Fruit fly (Drosophila melanogaster) whole organism, pupa: ENCODE data around the gene ebi.

Source experiments
- CG10348 ChIP-seq: fragments of 200-800 bp; sonication (Bioruptor generic); IDR thresholded peaks from 2 replicates; pipeline ENCODE4 v1.3.6; 2022; ENCODE audit warnings: missing biosample characterization, missing genetic modification characterization
- CG12605 ChIP-seq: fragments of 200-800 bp; sonication (Bioruptor generic); IDR thresholded peaks from 2 replicates; pipeline ENCODE4 v1.3.6; 2022; ENCODE audit warnings: missing biosample characterization, missing genetic modification characterization
- CG13204 ChIP-seq: fragments of 200-800 bp; sonication (Bioruptor generic); optimal IDR thresholded peaks from 2 replicates; lab custom pipeline; 2018; ENCODE audit warnings: missing biosample characterization, mild to moderate bottlenecking, missing genetic modification characterization, moderate library complexity
- CG14655 ChIP-seq: fragments of 200-800 bp; sonication (Bioruptor generic); optimal IDR thresholded peaks from 3 replicates; lab custom pipeline; 2017; ENCODE audit warnings: mild to moderate bottlenecking, missing biosample characterization, missing genetic modification reagents, missing genetic modification characterization
- CG15710 ChIP-seq: fragments of 200-800 bp; sonication (Bioruptor generic); optimal IDR thresholded peaks from 2 replicates; lab custom pipeline; 2018; ENCODE audit warnings: missing biosample characterization, mild to moderate bottlenecking, missing genetic modification characterization, moderate library complexity
- CG17806 ChIP-seq: fragments of 200-800 bp; sonication (Bioruptor generic); optimal IDR thresholded peaks from 2 replicates; lab custom pipeline; 2018; ENCODE audit warnings: missing biosample characterization, mild to moderate bottlenecking, missing genetic modification characterization, moderate library complexity
- CG32121 ChIP-seq: fragments of 200-800 bp; sonication (Bioruptor generic); IDR thresholded peaks from 2 replicates; pipeline ENCODE4 v1.3.6; 2022; ENCODE audit warnings: missing biosample characterization, missing genetic modification characterization
- CG34367 ChIP-seq: fragments of 200-800 bp; sonication (Bioruptor generic); optimal IDR thresholded peaks from 2 replicates; lab custom pipeline; 2018; ENCODE audit warnings: missing biosample characterization, mild to moderate bottlenecking, missing genetic modification characterization
- CG4496 ChIP-seq: fragments of 200-800 bp; sonication (Bioruptor generic); IDR thresholded peaks from 3 replicates; pipeline ENCODE4 v1.3.6; 2022; ENCODE audit warnings: missing biosample characterization, missing genetic modification characterization
- CG8159 ChIP-seq: fragments of 200-800 bp; sonication (Bioruptor generic); optimal IDR thresholded peaks from 3 replicates; lab custom pipeline; 2018; ENCODE audit warnings: missing biosample characterization, mild to moderate bottlenecking, missing genetic modification characterization, moderate library complexity
- CG8301 ChIP-seq: fragments of 200-800 bp; sonication (Bioruptor generic); optimal IDR thresholded peaks from 2 replicates; lab custom pipeline; 2018; ENCODE audit warnings: missing biosample characterization, mild to moderate bottlenecking, missing genetic modification characterization
- CG9948 ChIP-seq: fragments of 200-800 bp; sonication (Bioruptor generic); optimal IDR thresholded peaks from 2 replicates; lab custom pipeline; 2018; ENCODE audit warnings: missing biosample characterization, mild to moderate bottlenecking, missing genetic modification characterization, moderate library complexity
- D1 ChIP-seq: fragments of 200-800 bp; sonication (Bioruptor generic); optimal IDR thresholded peaks from 2 replicates; lab custom pipeline; 2018; ENCODE audit warnings: missing biosample characterization, mild to moderate bottlenecking, missing genetic modification characterization, moderate library complexity
- EcR ChIP-seq: fragments of 200-800 bp; sonication (Bioruptor generic); optimal IDR thresholded peaks from 3 replicates; lab custom pipeline; 2019; ENCODE audit warnings: missing biosample characterization, missing genetic modification characterization, mild to moderate bottlenecking, moderate library complexity, missing genetic modification reagents
- Ets98B ChIP-seq: fragments of 200-800 bp; sonication (Bioruptor generic); IDR thresholded peaks from 2 replicates; pipeline ENCODE4 v1.3.6; 2022; ENCODE audit warnings: missing biosample characterization, missing genetic modification characterization
- Pif1A ChIP-seq: fragments of 200-800 bp; sonication (Bioruptor generic); optimal IDR thresholded peaks from 3 replicates; lab custom pipeline; 2016; ENCODE audit warnings: missing biosample characterization, missing genetic modification characterization
- Pif1B ChIP-seq: fragments of 200-800 bp; sonication (Bioruptor generic); optimal IDR thresholded peaks from 3 replicates; lab custom pipeline; 2016; ENCODE audit warnings: missing biosample characterization, missing genetic modification characterization
- Snoo ChIP-seq: fragments of 200-800 bp; sonication (Bioruptor generic); optimal IDR thresholded peaks from 3 replicates; lab custom pipeline; 2017; ENCODE audit warnings: missing biosample characterization, mild to moderate bottlenecking, missing genetic modification characterization, inconsistent platforms
- fd96Ca ChIP-seq: fragments of 200-800 bp; sonication (Bioruptor generic); IDR thresholded peaks from 3 replicates; pipeline ENCODE4 v1.3.6; 2022; ENCODE audit warnings: missing biosample characterization, missing genetic modification characterization
- gl ChIP-seq: fragments of 200-800 bp; sonication (Bioruptor generic); optimal IDR thresholded peaks from 2 replicates; lab custom pipeline; 2018; ENCODE audit warnings: missing biosample characterization, mild to moderate bottlenecking, missing genetic modification characterization
- rn ChIP-seq: fragments of 200-800 bp; sonication (Bioruptor generic); IDR thresholded peaks from 2 replicates; pipeline ENCODE4 v1.3.6; 2022; ENCODE audit warnings: missing biosample characterization, missing genetic modification characterization

Gene ebi

dm6 chr2L:425491-425890, 10.6 kb downstream of the ebi start:
- TF ChIP-seq rn (no peak), Snoo (tag; lab: Kevin White, UChicago) (no peak), EcR (GFP tag; lab: Kevin White, UChicago) (no peak), CG13204 (GFP tag; lab: Kevin White, UChicago) (no peak), CG9948 (tag; lab: Kevin White, UChicago) (no peak), D1 (tag; lab: Kevin White, UChicago) (no peak), CG34367 (no peak), Pif1B (GFP tag; lab: Kevin White, UChicago) (no peak), gl (tag; lab: Kevin White, UChicago) (no peak), CG10348 (GFP tag; lab: Robert Waterston, UW) (no peak), CG8159 (tag; lab: Kevin White, UChicago) (no peak), CG15710 (no peak)

dm6 chr2L:426449-426848, 11.6 kb downstream of the ebi start:
- no peak for TF ChIP-seq CG12605
- TF ChIP-seq fd96Ca (GFP tag; lab: Robert Waterston, UW) = no peak
- TF ChIP-seq CG8301 = no peak
- TF ChIP-seq gl (tag; lab: Kevin White, UChicago) = no peak
- TF ChIP-seq Pif1A (GFP tag; lab: Kevin White, UChicago) = no peak
- TF ChIP-seq CG9948 (tag; lab: Kevin White, UChicago) = no peak
- TF ChIP-seq EcR (GFP tag; lab: Kevin White, UChicago) = no peak
- no peak for TF ChIP-seq D1 (tag; lab: Kevin White, UChicago)
- TF ChIP-seq CG13204 (GFP tag; lab: Kevin White, UChicago) = no peak
- no peak for TF ChIP-seq Pif1B (GFP tag; lab: Kevin White, UChicago)
- no peak for TF ChIP-seq rn
- TF ChIP-seq CG15710 = no peak
- TF ChIP-seq CG17806 (tag; lab: Kevin White, UChicago) = no peak
- TF ChIP-seq CG10348 (GFP tag; lab: Robert Waterston, UW) = no peak
- no peak for TF ChIP-seq Ets98B (GFP tag; lab: Robert Waterston, UW)
- TF ChIP-seq CG34367 = no peak
- no peak for TF ChIP-seq Snoo (tag; lab: Kevin White, UChicago)
- TF ChIP-seq CG4496 = no peak

dm6 chr2L:427338-428234, 12.7 kb downstream of the ebi start:
- TF ChIP-seq CG10348 (GFP tag; lab: Robert Waterston, UW) (peak; percentile 69; the same call in 1 of the 2 replicates), CG4496 (peak; percentile 96), rn (peak; percentile 91), Pif1A (GFP tag; lab: Kevin White, UChicago) (peak; percentile 91), CG32121 (peak; percentile 93), Pif1B (GFP tag; lab: Kevin White, UChicago) (peak; percentile 94), CG13204 (GFP tag; lab: Kevin White, UChicago) (peak; percentile 88), CG8301 (peak; percentile 93), CG34367 (peak; percentile 81), CG15710 (peak; percentile 93), CG14655 (peak; percentile 93), CG17806 (tag; lab: Kevin White, UChicago) (peak; percentile 90), CG8159 (tag; lab: Kevin White, UChicago) (peak; percentile 90), gl (tag; lab: Kevin White, UChicago) (peak; percentile 90), CG9948 (tag; lab: Kevin White, UChicago) (peak; percentile 87), Snoo (tag; lab: Kevin White, UChicago) (peak; percentile 89), D1 (tag; lab: Kevin White, UChicago) (peak; percentile 77), CG12605 (peak; percentile 91), fd96Ca (GFP tag; lab: Robert Waterston, UW) (peak; percentile 98), EcR (GFP tag; lab: Kevin White, UChicago) (peak; percentile 79), Ets98B (GFP tag; lab: Robert Waterston, UW) (peak; percentile 96)
- TF ChIP-seq, all 21 proteins: peak for 21

- no peak for TF ChIP-seq CG32121
- no peak for TF ChIP-seq D1 (tag; lab: Kevin White, UChicago)
- TF ChIP-seq CG15710 = no peak
- no peak for TF ChIP-seq fd96Ca (GFP tag; lab: Robert Waterston, UW)
- no peak for TF ChIP-seq rn
- no peak for TF ChIP-seq CG12605
- no peak for TF ChIP-seq gl (tag; lab: Kevin White, UChicago)
- no peak for TF ChIP-seq CG8301
- TF ChIP-seq Ets98B (GFP tag; lab: Robert Waterston, UW) = no peak
- TF ChIP-seq CG8159 (tag; lab: Kevin White, UChicago) = no peak
- no peak for TF ChIP-seq CG4496
- TF ChIP-seq Snoo (tag; lab: Kevin White, UChicago) = no peak
- TF ChIP-seq CG34367 = no peak
These were observed 13.6 kb downstream of the ebi start for dm6 chr2L:428380-428989.

dm6 chr2L:429680-430484, 15.0 kb downstream of the ebi start:
- peak; percentile 87 for TF ChIP-seq Pif1A (GFP tag; lab: Kevin White, UChicago)
- peak; percentile 60 for TF ChIP-seq CG4496
- peak; percentile 82 for TF ChIP-seq CG8159 (tag; lab: Kevin White, UChicago)
- peak; percentile 82 for TF ChIP-seq Pif1B (GFP tag; lab: Kevin White, UChicago)
- TF ChIP-seq rn = no peak; the same call in 1 of the 2 replicates
- peak; percentile 70 for TF ChIP-seq CG34367
- TF ChIP-seq gl (tag; lab: Kevin White, UChicago) = peak; percentile 61
- TF ChIP-seq CG8301 = peak; percentile 67
- no peak; the same call in 1 of the 2 replicates for TF ChIP-seq CG10348 (GFP tag; lab: Robert Waterston, UW)
- peak; percentile 82 for TF ChIP-seq D1 (tag; lab: Kevin White, UChicago)
- peak; percentile 81 for TF ChIP-seq CG17806 (tag; lab: Kevin White, UChicago)
- peak; percentile 83 for TF ChIP-seq CG9948 (tag; lab: Kevin White, UChicago)
- TF ChIP-seq CG32121 = no peak
- peak; percentile 88 for TF ChIP-seq CG14655
- TF ChIP-seq EcR (GFP tag; lab: Kevin White, UChicago) = peak; percentile 41
- peak; percentile 43 for TF ChIP-seq CG13204 (GFP tag; lab: Kevin White, UChicago)
- TF ChIP-seq fd96Ca (GFP tag; lab: Robert Waterston, UW) = peak; percentile 77
- TF ChIP-seq Ets98B (GFP tag; lab: Robert Waterston, UW) = peak; percentile 34
- TF ChIP-seq CG15710 = peak; percentile 81
- peak; percentile 89 for TF ChIP-seq Snoo (tag; lab: Kevin White, UChicago)
- peak; percentile 62; the same call in 1 of the 2 replicates for TF ChIP-seq CG12605
